Fruit fly (Drosophila melanogaster): ENCODE data around the gene CG42822.

CG42822 gene

DNA sequence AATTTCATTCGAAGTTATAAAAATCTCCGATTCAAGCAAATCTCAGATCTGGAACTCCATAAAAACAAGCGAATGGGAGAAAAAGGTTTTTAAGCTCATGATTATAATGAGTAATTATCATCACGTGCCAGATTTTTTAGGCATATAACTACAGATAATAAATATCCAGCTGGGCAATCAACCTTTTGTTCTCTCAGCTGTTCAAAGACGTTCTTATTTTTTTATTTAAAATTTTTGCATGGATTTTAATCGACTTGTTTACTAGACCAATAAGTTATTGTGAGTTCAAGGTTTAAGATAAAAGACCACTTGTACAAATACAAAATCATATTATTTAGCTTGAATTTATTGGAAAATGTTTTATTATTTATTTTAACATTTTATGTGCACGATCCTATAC is 9.5 kb upstream of the CG42822 start:
- TF ChIP-seq rn (GFP tag; IDR thresholded peaks at IDR 0.05) (no peak), CG12605 (GFP tag; IDR thresholded peaks at IDR 0.05) (no peak), CG32121 (GFP tag; IDR thresholded peaks at IDR 0.05) (no peak)

DNA sequence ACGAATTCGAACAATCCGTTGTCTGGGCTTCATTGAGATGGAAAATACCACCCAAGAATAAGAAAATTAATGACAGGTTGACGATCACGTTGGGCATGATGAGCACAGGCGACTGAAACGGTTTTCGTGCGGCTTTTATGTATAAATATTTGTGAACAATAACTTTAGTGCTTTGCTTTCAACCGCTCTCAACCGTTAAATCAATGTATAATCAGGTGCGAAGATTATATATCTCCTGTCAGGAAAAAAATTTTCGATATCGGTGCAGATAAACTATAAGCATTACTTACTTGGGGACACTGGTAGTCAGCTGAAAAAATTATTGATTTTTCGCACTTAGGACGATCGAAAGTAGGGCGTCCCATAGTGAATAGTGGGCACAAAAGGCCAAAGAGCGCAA is 8.7 kb upstream of the CG42822 start, which contains the start of gene CG42823:
CG42823 (minus strand) TSS at position 101 of the 400 bp plus-strand sequence.
- TF ChIP-seq Pif1A (GFP tag; optimal IDR thresholded peaks at IDR 0.05) (no peak), CG17806 (tag; optimal IDR thresholded peaks at IDR 0.05) (no peak), CG15710 (tag; optimal IDR thresholded peaks at IDR 0.05) (no peak), Pif1B (GFP tag; optimal IDR thresholded peaks at IDR 0.05) (no peak), EcR (GFP tag; optimal IDR thresholded peaks at IDR 0.05) (no peak)

DNA sequence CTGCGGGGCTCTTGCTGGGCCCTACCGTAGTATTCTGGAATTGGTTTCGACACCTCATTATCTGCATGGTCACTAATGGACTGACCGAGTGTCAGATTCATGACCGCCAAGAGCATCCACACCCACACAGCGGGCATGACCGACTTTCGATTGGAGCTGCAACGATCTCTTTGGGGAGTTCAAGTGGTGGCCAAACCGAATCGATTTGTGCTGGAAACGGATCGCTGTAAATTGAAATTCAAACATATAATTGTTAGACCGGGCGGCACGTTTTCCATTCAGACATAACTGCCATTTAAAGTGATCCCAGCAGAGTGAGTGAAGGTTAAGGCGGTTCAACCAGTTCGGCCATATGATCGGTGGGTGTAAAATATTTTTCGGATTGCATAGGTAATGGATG is 7.3 kb upstream of the CG42822 start, which contains the start of the genes CG42824 and CG42798:
CG42824 (minus strand) TSS at position 101 of the 400 bp plus-strand sequence.
CG42798 (plus strand) TSS at position 268 of the 400 bp plus-strand sequence.
- no peak for TF ChIP-seq CG32121 (GFP tag; IDR thresholded peaks at IDR 0.05)
- no peak for TF ChIP-seq Ets98B (GFP tag; IDR thresholded peaks at IDR 0.05)
- TF ChIP-seq CG12605 (GFP tag; IDR thresholded peaks at IDR 0.05) = no peak
- no peak for TF ChIP-seq CG14655 (GFP tag; optimal IDR thresholded peaks at IDR 0.05)
- TF ChIP-seq CG17806 (tag; optimal IDR thresholded peaks at IDR 0.05) = no peak
- no peak for TF ChIP-seq CG34367 (tag; optimal IDR thresholded peaks at IDR 0.05)

DNA sequence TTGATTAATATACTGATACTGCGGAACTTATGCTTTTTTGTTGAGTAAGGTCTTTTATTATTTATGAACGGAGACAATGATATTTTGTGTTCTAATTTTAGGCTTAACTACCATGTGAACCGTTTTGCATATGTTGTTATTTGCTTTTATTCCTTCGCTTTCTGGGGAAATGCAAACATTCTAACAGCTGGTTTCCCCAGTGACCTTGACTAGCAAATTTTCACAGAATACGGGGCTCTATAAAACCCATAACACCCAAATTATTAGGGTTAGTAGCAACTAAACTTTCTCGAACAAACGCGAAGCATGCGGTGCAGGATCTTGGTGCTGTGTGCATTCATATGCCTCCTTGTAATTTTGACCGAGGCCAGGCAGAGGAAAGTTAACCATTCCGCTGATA is 6.1 kb upstream of the CG42822 start, which contains the start of gene CG17283:
CG17283 (plus strand) TSS at position 301 of the 400 bp plus-strand sequence.
- TF ChIP-seq CG13204 (GFP tag; optimal IDR thresholded peaks at IDR 0.05) (no peak), CG32121 (GFP tag; IDR thresholded peaks at IDR 0.05) (no peak), CG4496 (GFP tag; IDR thresholded peaks at IDR 0.05) (no peak), CG15710 (tag; optimal IDR thresholded peaks at IDR 0.05) (no peak), Ets98B (GFP tag; IDR thresholded peaks at IDR 0.05) (no peak), fd96Ca (GFP tag; IDR thresholded peaks at IDR 0.05) (no peak)

DNA sequence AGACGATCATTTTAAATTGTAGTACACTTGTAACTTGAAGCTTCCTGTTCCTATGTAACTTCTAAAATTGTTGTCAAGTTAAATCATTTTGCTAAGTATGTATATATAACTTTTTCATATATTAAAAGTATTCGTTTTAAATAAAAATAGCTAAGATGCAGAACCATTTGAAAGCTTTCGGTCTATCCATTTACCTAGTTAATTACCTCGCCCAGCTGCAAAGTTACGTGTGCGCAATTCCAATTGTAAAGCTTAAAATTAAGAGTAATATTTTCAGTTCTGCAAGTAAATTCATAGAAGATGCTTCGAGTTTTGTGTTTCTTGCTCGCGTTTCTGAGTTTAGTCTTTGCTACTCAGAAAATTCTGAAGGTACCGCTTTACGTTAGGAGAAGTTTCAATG is 4.4 kb upstream of the CG42822 start, which contains the start of gene CG5860:
CG5860 (plus strand) TSS at position 301 of the 400 bp plus-strand sequence.
- no peak for TF ChIP-seq EcR (GFP tag; optimal IDR thresholded peaks at IDR 0.05)
- TF ChIP-seq gl (tag; optimal IDR thresholded peaks at IDR 0.05) = no peak
- TF ChIP-seq CG17806 (tag; optimal IDR thresholded peaks at IDR 0.05) = no peak

DNA sequence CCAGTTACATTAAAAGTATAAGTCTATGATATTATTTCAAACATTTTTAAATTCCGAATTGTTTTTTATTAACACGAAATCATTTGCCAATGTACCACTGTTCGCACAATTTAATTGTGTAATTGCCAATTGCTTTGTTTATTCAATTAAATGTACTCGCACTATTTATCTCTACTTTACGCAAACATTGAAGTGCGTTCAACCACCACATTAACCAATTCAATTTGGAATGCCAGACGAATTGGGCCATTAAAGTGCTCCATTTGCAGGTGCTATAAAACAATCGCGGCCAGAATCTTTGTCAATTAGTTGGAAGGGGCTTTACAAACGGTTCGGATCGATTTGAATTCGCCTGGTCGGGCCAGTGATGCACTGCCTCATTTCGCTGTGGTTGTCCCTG is 2.9 kb upstream of the CG42822 start, which contains the start of gene CG5863:
CG5863 (plus strand) TSS at position 301 of the 400 bp plus-strand sequence.
- TF ChIP-seq rn (GFP tag; IDR thresholded peaks at IDR 0.05) = no peak
- no peak for TF ChIP-seq CG8301 (tag; optimal IDR thresholded peaks at IDR 0.05)
- no peak for TF ChIP-seq CG10348 (GFP tag; IDR thresholded peaks at IDR 0.05)
- TF ChIP-seq Pif1B (GFP tag; optimal IDR thresholded peaks at IDR 0.05) = no peak
- TF ChIP-seq CG15710 (tag; optimal IDR thresholded peaks at IDR 0.05) = no peak
- no peak for TF ChIP-seq CG9948 (tag; optimal IDR thresholded peaks at IDR 0.05)
- TF ChIP-seq CG34367 (tag; optimal IDR thresholded peaks at IDR 0.05) = no peak
- TF ChIP-seq CG17806 (tag; optimal IDR thresholded peaks at IDR 0.05) = no peak
- no peak for TF ChIP-seq Pif1A (GFP tag; optimal IDR thresholded peaks at IDR 0.05)

DNA sequence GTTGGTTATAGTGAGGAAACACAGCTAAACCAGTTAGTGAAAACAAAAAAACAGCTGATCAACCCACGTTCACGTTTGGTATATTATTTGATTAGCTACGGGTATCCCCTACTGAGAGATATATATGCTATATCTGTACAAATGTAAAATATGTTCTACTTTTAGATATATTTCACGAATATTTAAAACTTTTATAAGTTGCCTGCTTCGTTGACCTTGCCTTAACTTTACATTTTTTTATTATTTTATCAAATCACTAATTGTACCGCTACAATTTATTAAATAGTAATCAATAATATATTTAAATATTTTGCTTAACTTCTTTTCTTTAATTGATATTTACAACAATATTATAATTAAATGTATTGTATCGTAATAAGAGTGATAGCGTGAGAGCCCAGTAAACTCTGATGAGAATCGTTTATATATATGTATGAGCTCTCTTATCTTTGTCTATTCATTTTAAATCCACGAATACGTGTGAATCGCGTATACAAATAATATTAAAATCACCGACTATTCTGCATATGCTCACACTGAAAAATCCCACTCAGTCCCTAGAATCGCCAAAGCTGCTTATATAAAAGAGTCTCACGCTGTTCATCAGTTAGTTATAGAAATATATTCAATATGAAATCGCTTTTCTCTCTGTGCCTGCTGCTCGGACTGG is 1.1 kb upstream of the CG42822 start, which contains the start of gene CG42821:
CG42821 (plus strand) TSS at position 620 of the 670 bp plus-strand sequence.
- no peak for TF ChIP-seq CG4496 (GFP tag; IDR thresholded peaks at IDR 0.05)
- TF ChIP-seq CG10348 (GFP tag; IDR thresholded peaks at IDR 0.05) = no peak
- TF ChIP-seq CG8159 (tag; optimal IDR thresholded peaks at IDR 0.05) = no peak
- no peak for TF ChIP-seq CG17806 (tag; optimal IDR thresholded peaks at IDR 0.05)
- no peak for TF ChIP-seq CG12605 (GFP tag; IDR thresholded peaks at IDR 0.05)
- no peak for TF ChIP-seq CG32121 (GFP tag; IDR thresholded peaks at IDR 0.05)
- TF ChIP-seq D1 (tag; optimal IDR thresholded peaks at IDR 0.05) = no peak
- TF ChIP-seq gl (tag; optimal IDR thresholded peaks at IDR 0.05) = no peak

DNA sequence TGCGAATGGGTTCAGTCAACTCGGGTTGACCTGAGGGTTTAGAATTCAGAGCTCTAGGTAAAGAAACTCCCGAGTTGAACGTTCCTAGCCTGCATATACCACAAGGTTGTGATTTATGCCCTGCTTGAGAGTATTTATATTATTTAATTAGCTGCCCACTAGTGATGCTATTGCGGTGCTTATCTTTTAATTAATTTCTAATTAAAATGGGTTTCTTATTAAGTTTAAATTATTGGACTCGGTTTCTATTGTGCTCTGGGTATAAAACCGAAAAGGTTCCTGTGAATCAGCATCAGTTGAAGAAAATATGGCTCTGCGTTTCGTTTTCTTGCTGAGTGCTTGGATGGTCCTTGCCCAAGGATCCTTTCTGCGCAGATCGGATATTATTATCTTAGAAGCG is 1.7 kb downstream of the CG42822 start, which contains the start of gene CG5866:
CG5866 (plus strand) TSS at position 301 of the 400 bp plus-strand sequence.
- no peak for TF ChIP-seq CG10348 (GFP tag; IDR thresholded peaks at IDR 0.05)
- TF ChIP-seq Pif1B (GFP tag; optimal IDR thresholded peaks at IDR 0.05) = no peak
- no peak for TF ChIP-seq CG13204 (GFP tag; optimal IDR thresholded peaks at IDR 0.05)
- TF ChIP-seq CG14655 (GFP tag; optimal IDR thresholded peaks at IDR 0.05) = no peak
- no peak for TF ChIP-seq CG15710 (tag; optimal IDR thresholded peaks at IDR 0.05)
- TF ChIP-seq CG9948 (tag; optimal IDR thresholded peaks at IDR 0.05) = no peak
- TF ChIP-seq fd96Ca (GFP tag; IDR thresholded peaks at IDR 0.05) = no peak
- no peak for TF ChIP-seq CG17806 (tag; optimal IDR thresholded peaks at IDR 0.05)
- TF ChIP-seq CG34367 (tag; optimal IDR thresholded peaks at IDR 0.05) = no peak
- TF ChIP-seq rn (GFP tag; IDR thresholded peaks at IDR 0.05) = no peak
- TF ChIP-seq CG8159 (tag; optimal IDR thresholded peaks at IDR 0.05) = no peak
- no peak for TF ChIP-seq EcR (GFP tag; optimal IDR thresholded peaks at IDR 0.05)
- no peak for TF ChIP-seq Pif1A (GFP tag; optimal IDR thresholded peaks at IDR 0.05)
- TF ChIP-seq D1 (tag; optimal IDR thresholded peaks at IDR 0.05) = no peak
- no peak for TF ChIP-seq Ets98B (GFP tag; IDR thresholded peaks at IDR 0.05)
